5 worm cellular contexts compared by ENCODE assay signal in genomic region chrX:15865868-15866555, ce11.
TF ChIP-seq lines count a peak whose summit lies in the region.

Gene csb-1, minus strand, starts transcription at chrX:15865918.
Gene F53H4.4, plus strand, starts transcription at chrX:15866387.

TF ChIP-seq in whole organism, L1 larva, 84 proteins besides CTCF, POLR2A, EP300 and RAD21 (continues in another document):
- TF ChIP-seq zip-4 (GFP tag; optimal IDR thresholded peaks at IDR 0.05; lab: Kevin White, UChicago): no peak
- no peak for TF ChIP-seq C34B4.2 (tag; optimal IDR thresholded peaks at IDR 0.05; lab: Kevin White, UChicago)
- TF ChIP-seq efl-3 (GFP tag; optimal IDR thresholded peaks at IDR 0.05; lab: Kevin White, UChicago): no peak
- peak; percentile 78 for TF ChIP-seq unc-130 (tag; optimal IDR thresholded peaks at IDR 0.05; lab: Kevin White, UChicago)
- TF ChIP-seq hpl-2 (GFP tag; optimal IDR thresholded peaks at IDR 0.05; lab: Kevin White, UChicago): no peak
- TF ChIP-seq ztf-11 (tag; optimal IDR thresholded peaks at IDR 0.05; lab: Kevin White, UChicago): peak in 1 of 2 experiments; percentile 42
- no peak for TF ChIP-seq aha-1 (tag; optimal IDR thresholded peaks at IDR 0.05; lab: Kevin White, UChicago)
- peak; percentile 79 for TF ChIP-seq nhr-47 (tag; optimal IDR thresholded peaks at IDR 0.05; lab: Kevin White, UChicago)
- no peak for TF ChIP-seq egl-27 (tag; optimal IDR thresholded peaks at IDR 0.05; lab: Kevin White, UChicago)
- TF ChIP-seq fkh-4 (tag; optimal IDR thresholded peaks at IDR 0.05; lab: Kevin White, UChicago; ENCODE audit: borderline replicate concordance): peak; percentile 15
- TF ChIP-seq sup-37 (GFP tag; optimal IDR thresholded peaks at IDR 0.05; lab: Kevin White, UChicago): no peak
- no peak for TF ChIP-seq ceh-88 (GFP tag; IDR thresholded peaks at IDR 0.05; lab: Robert Waterston, UW)
- peak; percentile 78 for TF ChIP-seq fkh-8 (tag; optimal IDR thresholded peaks at IDR 0.05; lab: Kevin White, UChicago)
- no peak for TF ChIP-seq mef-2 (tag; optimal IDR thresholded peaks at IDR 0.05; lab: Kevin White, UChicago)
- peak; percentile 56 to 66 for TF ChIP-seq efl-1 (optimal IDR thresholded peaks at IDR 0.05; lab: Kevin White, UChicago)
- TF ChIP-seq efl-1 (GFP tag; optimal IDR thresholded peaks at IDR 0.05 in 1 of 2; lab: Kevin White, UChicago): peak in 1 of 2 experiments; percentile 49
- TF ChIP-seq mep-1 (tag; optimal IDR thresholded peaks at IDR 0.05; lab: Kevin White, UChicago): peak; percentile 84
- TF ChIP-seq pag-3 (tag; optimal IDR thresholded peaks at IDR 0.05; lab: Kevin White, UChicago; ENCODE audit: borderline replicate concordance, insufficient read depth): peak; percentile 54

TF ChIP-seq in whole organism, L3 larva, 47 proteins besides CTCF, POLR2A, EP300 and RAD21 (continues in another document):
- TF ChIP-seq ZK546.5 (tag; optimal IDR thresholded peaks at IDR 0.05; lab: Kevin White, UChicago): no peak
- no peak for TF ChIP-seq nhr-77 (tag; optimal IDR thresholded peaks at IDR 0.05; lab: Kevin White, UChicago)
- peak; percentile 13 for TF ChIP-seq pqm-1 (tag; optimal IDR thresholded peaks at IDR 0.05; lab: Kevin White, UChicago)
- peak; percentile 51 for TF ChIP-seq lin-39 (tag; optimal IDR thresholded peaks at IDR 0.05; lab: Kevin White, UChicago)
- TF ChIP-seq nhr-76 (tag; optimal IDR thresholded peaks at IDR 0.05; lab: Kevin White, UChicago): no peak
- TF ChIP-seq snpc-4 (tag; optimal IDR thresholded peaks at IDR 0.05; lab: Kevin White, UChicago): peak; percentile 55
- no peak for TF ChIP-seq nhr-67 (tag; optimal IDR thresholded peaks at IDR 0.05; lab: Kevin White, UChicago)
- no peak for TF ChIP-seq daf-12 (tag; optimal IDR thresholded peaks at IDR 0.05; lab: Kevin White, UChicago)
- TF ChIP-seq egl-27 (tag; optimal IDR thresholded peaks at IDR 0.05; lab: Kevin White, UChicago): no peak
- peak; percentile 43 for TF ChIP-seq hmg-11 (tag; optimal IDR thresholded peaks at IDR 0.05; lab: Kevin White, UChicago)
- peak; percentile 68 for TF ChIP-seq skn-1 (tag; optimal IDR thresholded peaks at IDR 0.05; lab: Kevin White, UChicago)
- TF ChIP-seq elt-2 (tag; optimal IDR thresholded peaks at IDR 0.05; lab: Kevin White, UChicago): peak; percentile 62
- TF ChIP-seq fkh-2 (tag; optimal IDR thresholded peaks at IDR 0.05; lab: Kevin White, UChicago): no peak
- peak; percentile 64 for TF ChIP-seq nhr-23 (tag; optimal IDR thresholded peaks at IDR 0.05; lab: Kevin White, UChicago)
- peak; percentile 39 for TF ChIP-seq nhr-25 (tag; optimal IDR thresholded peaks at IDR 0.05; lab: Kevin White, UChicago)
- peak; percentile 89 for TF ChIP-seq pha-4 (tag; optimal IDR thresholded peaks at IDR 0.05; lab: Kevin White, UChicago)
- no peak for TF ChIP-seq nhr-11 (tag; optimal IDR thresholded peaks at IDR 0.05; lab: Kevin White, UChicago)
- TF ChIP-seq unc-39 (tag; optimal IDR thresholded peaks at IDR 0.05; lab: Kevin White, UChicago): no peak
- TF ChIP-seq ztf-11 (tag; optimal IDR thresholded peaks at IDR 0.05; lab: Kevin White, UChicago): no peak
- no peak for TF ChIP-seq nhr-28 (tag; optimal IDR thresholded peaks at IDR 0.05; lab: Kevin White, UChicago)

TF ChIP-seq in whole organism, early embryonic, 17 proteins besides CTCF, POLR2A, EP300 and RAD21:
- no peak for TF ChIP-seq sea-1 (GFP tag; conservative IDR thresholded peaks at IDR 0.05; lab: Robert Waterston, UW)
- 0 out of 2 replicates have a peak, but pooled peaks have one; percentile 12 for TF ChIP-seq flt-1 (GFP tag; IDR thresholded peaks at IDR 0.05; lab: Robert Waterston, UW)
- TF ChIP-seq scrt-1 (GFP tag; IDR thresholded peaks at IDR 0.05; lab: Robert Waterston, UW): no peak
- peak; percentile 34 for TF ChIP-seq F13C5.2 (tag; optimal IDR thresholded peaks at IDR 0.05; lab: Kevin White, UChicago)
- no peak for TF ChIP-seq tbx-37 (GFP tag; conservative IDR thresholded peaks at IDR 0.05; lab: Robert Waterston, UW)
- TF ChIP-seq aly-1 (tag; optimal IDR thresholded peaks at IDR 0.05; lab: Kevin White, UChicago): no peak
- TF ChIP-seq hmbx-1 (tag; optimal IDR thresholded peaks at IDR 0.05; lab: Kevin White, UChicago): no peak
- no peak for TF ChIP-seq pes-1 (GFP tag; IDR thresholded peaks at IDR 0.05; lab: Robert Waterston, UW)

TF ChIP-seq in whole organism, midembryonic, 9 proteins besides CTCF, POLR2A, EP300 and RAD21:
- TF ChIP-seq cog-1 (tag; optimal IDR thresholded peaks at IDR 0.05; lab: Kevin White, UChicago) (peak; percentile 18), tab-1 (GFP tag; IDR thresholded peaks at IDR 0.05; lab: Robert Waterston, UW) (no peak), ref-1 (GFP tag; conservative IDR thresholded peaks at IDR 0.05; lab: Robert Waterston, UW) (no peak), ztf-29 (GFP tag; IDR thresholded peaks at IDR 0.05; lab: Robert Waterston, UW) (no peak)

TF ChIP-seq in whole organism, young adult, 124 proteins besides CTCF, POLR2A, EP300 and RAD21:
- TF ChIP-seq lin-35 (GFP tag; optimal IDR thresholded peaks at IDR 0.05; lab: Kevin White, UChicago) (peak in 1 of 3 experiments; percentile 46), hmg-1.2 (GFP tag; IDR thresholded peaks at IDR 0.05; lab: Robert Waterston, UW) (no peak), Y67H2A.10 (GFP tag; conservative IDR thresholded peaks at IDR 0.05; lab: Robert Waterston, UW) (no peak), K12H6.12 (tag; optimal IDR thresholded peaks at IDR 0.05; lab: Kevin White, UChicago) (peak; percentile 23), madf-10 (tag; optimal IDR thresholded peaks at IDR 0.05; lab: Kevin White, UChicago) (peak; percentile 25), cebp-1 (GFP tag; IDR thresholded peaks at IDR 0.05; lab: Robert Waterston, UW) (no peak), cebp-1 (tag; optimal IDR thresholded peaks at IDR 0.05; lab: Kevin White, UChicago) (peak; percentile 58), pbrm-1 (GFP tag; IDR thresholded peaks at IDR 0.05; lab: Robert Waterston, UW) (no peak), ceh-27 (GFP tag; optimal IDR thresholded peaks at IDR 0.05; lab: Kevin White, UChicago) (peak; percentile 43), D2030.7 (GFP tag; IDR thresholded peaks at IDR 0.05; lab: Robert Waterston, UW) (no peak), ama-1 (optimal IDR thresholded peaks at IDR 0.05; lab: Kevin White, UChicago) (no peak), ama-1 (GFP tag; optimal IDR thresholded peaks at IDR 0.05; lab: Kevin White, UChicago) (no peak), K11D2.4 (GFP tag; IDR thresholded peaks at IDR 0.05; lab: Robert Waterston, UW) (peak; percentile 49; the same call in 1 of the 2 replicates), ztf-18 (tag; optimal IDR thresholded peaks at IDR 0.05; lab: Kevin White, UChicago) (peak; percentile 47), ZK185.1 (tag; optimal IDR thresholded peaks at IDR 0.05; lab: Kevin White, UChicago; ENCODE audit: poor library complexity, severe bottlenecking) (peak; percentile 73), F23B12.7 (tag; optimal IDR thresholded peaks at IDR 0.05; lab: Kevin White, UChicago; ENCODE audit: insufficient read depth) (peak; percentile 66), tlf-1 (GFP tag; optimal IDR thresholded peaks at IDR 0.05; lab: Kevin White, UChicago) (no peak), dox-1 (GFP tag; IDR thresholded peaks at IDR 0.05; lab: Robert Waterston, UW) (peak; percentile 83), attf-5 (GFP tag; optimal IDR thresholded peaks at IDR 0.05; lab: Kevin White, UChicago) (peak; percentile 82), rpc-1 (optimal IDR thresholded peaks at IDR 0.05; lab: Kevin White, UChicago) (no peak), rpc-1 (tag; optimal IDR thresholded peaks at IDR 0.05; lab: Kevin White, UChicago) (no peak), let-607 (tag; optimal IDR thresholded peaks at IDR 0.05; lab: Kevin White, UChicago) (peak in 1 of 2 experiments; percentile 66), bed-2 (GFP tag; IDR thresholded peaks at IDR 0.05; lab: Robert Waterston, UW) (no peak), lin-40 (tag; optimal IDR thresholded peaks at IDR 0.05; lab: Kevin White, UChicago) (peak; percentile 55), snpc-4 (GFP tag; optimal IDR thresholded peaks at IDR 0.05; lab: Kevin White, UChicago) (no peak), snpc-4 (tag; optimal IDR thresholded peaks at IDR 0.05; lab: Kevin White, UChicago) (peak in 3 of 4 experiments; percentile 35 to 48 (median 40)), nhr-80 (tag; optimal IDR thresholded peaks at IDR 0.05; lab: Kevin White, UChicago) (peak; percentile 58), nhr-120 (GFP tag; IDR thresholded peaks at IDR 0.05; lab: Robert Waterston, UW) (no peak), mcd-1 (GFP tag; IDR thresholded peaks at IDR 0.05; lab: Robert Waterston, UW) (peak; percentile 96), pha-4 (tag; optimal IDR thresholded peaks at IDR 0.05; lab: Kevin White, UChicago) (peak; percentile 74)

Comparison
In these comparisons a context has a peak if more than half of its experiments do, and no peak if none do; other contexts are left out.
1. Of the 8 proteins assayed by ChIP-seq in both whole organism, young adult and whole organism, L1 larva: peak only in whole organism, young adult: none; only in whole organism, L1 larva: dpl-1, efl-1, nhr-90 and unc-130; in both: snpc-4; in neither: 2; mixed calls (peak in some experiments, not most) for 1.